Worm (Caenorhabditis elegans): ENCODE results near the gene T04F8.8.
A peak's percentile ranks its signal among the peaks of the same experiment; 100 is the strongest.

Gene T04F8.8

DNA sequence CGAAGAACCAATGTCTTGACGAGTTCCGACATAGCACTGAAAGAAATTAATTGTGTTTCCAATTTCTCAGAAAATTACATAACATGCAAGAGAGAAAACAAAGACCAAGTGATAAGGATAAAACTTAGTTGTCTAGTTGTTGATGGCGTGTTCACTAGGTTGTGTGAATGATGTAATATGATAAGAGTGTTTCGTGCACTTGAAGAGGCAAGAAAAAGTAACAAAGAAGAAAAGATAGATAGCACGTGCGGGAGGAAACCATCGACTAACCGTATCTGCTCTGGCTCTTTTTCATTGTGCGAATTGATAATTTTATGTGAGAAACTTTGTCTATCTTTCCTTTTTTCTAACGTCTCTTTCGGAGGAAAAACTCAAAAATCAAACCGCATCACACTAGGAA is 14.4 kb downstream of the T04F8.8 start, which contains the start of gene sfxn-1.5 (continued):
- TF ChIP-seq pha-4 (GFP tag; IDR thresholded peaks at IDR 0.05) (peak; percentile 29; the same call in 1 of the 2 replicates), pha-4 (tag; optimal IDR thresholded peaks at IDR 0.05) (no peak), ceh-82 (tag; optimal IDR thresholded peaks at IDR 0.05) (no peak), nhr-10 (tag; optimal IDR thresholded peaks at IDR 0.05) (peak; percentile 58), nhr-6 (tag; optimal IDR thresholded peaks at IDR 0.05) (peak; percentile 37), Y105C5A.15 (GFP tag; IDR thresholded peaks at IDR 0.05) (no peak), nhr-48 (tag; optimal IDR thresholded peaks at IDR 0.05) (peak; percentile 84), lin-1 (GFP tag; IDR thresholded peaks at IDR 0.05) (peak; percentile 75), nhr-102 (tag; optimal IDR thresholded peaks at IDR 0.05) (peak; percentile 13), zag-1 (tag; optimal IDR thresholded peaks at IDR 0.05) (no peak), arid-1 (GFP tag; conservative IDR thresholded peaks at IDR 0.05) (no peak), zfp-2 (tag; optimal IDR thresholded peaks at IDR 0.05) (no peak), daf-16 (GFP tag; optimal IDR thresholded peaks at IDR 0.05) (no peak), daf-16 (tag; optimal IDR thresholded peaks at IDR 0.05) (peak; percentile 98)

ce11 chrX:11662069-11662468 is 14.8 kb downstream of the T04F8.8 start:
- TF ChIP-seq nhr-42 (GFP tag; IDR thresholded peaks at IDR 0.05) (no peak), F37D6.2 (tag; optimal IDR thresholded peaks at IDR 0.05) (no peak), ZK337.2 (GFP tag; IDR thresholded peaks at IDR 0.05) (no peak), dpl-1 (GFP tag; optimal IDR thresholded peaks at IDR 0.05) (no peak), tra-1 (GFP tag; IDR thresholded peaks at IDR 0.05) (0 out of 2 replicates have a peak, but pooled peaks have one; percentile 9), vab-7 (GFP tag; IDR thresholded peaks at IDR 0.05) (no peak), tag-97 (GFP tag; IDR thresholded peaks at IDR 0.05) (no peak), D1046.2 (GFP tag; IDR thresholded peaks at IDR 0.05) (no peak), nhr-48 (tag; optimal IDR thresholded peaks at IDR 0.05) (no peak), ZK546.5 (tag; optimal IDR thresholded peaks at IDR 0.05) (no peak), mep-1 (tag; optimal IDR thresholded peaks at IDR 0.05) (no peak), aha-1 (tag) (peak; percentile 37), ceh-28 (tag; optimal IDR thresholded peaks at IDR 0.05) (no peak), cey-2 (tag; optimal IDR thresholded peaks at IDR 0.05; ENCODE audit: borderline replicate concordance, insufficient read depth) (no peak), madf-5 (GFP tag; IDR thresholded peaks at IDR 0.05) (no peak), lsy-2 (tag; optimal IDR thresholded peaks at IDR 0.05) (no peak), daf-8 (GFP tag; IDR thresholded peaks at IDR 0.05) (no peak), mdt-29 (GFP tag; IDR thresholded peaks at IDR 0.05) (no peak), dmd-6 (GFP tag; IDR thresholded peaks at IDR 0.05) (peak; percentile 30), arid-1 (GFP tag; conservative IDR thresholded peaks at IDR 0.05) (no peak), hlh-30 (tag; optimal IDR thresholded peaks at IDR 0.05; ENCODE audit: insufficient read depth) (peak; percentile 86), ces-1 (GFP tag; optimal IDR thresholded peaks at IDR 0.05) (no peak), ctbp-1 (GFP tag; IDR thresholded peaks at IDR 0.05) (no peak), zip-2 (tag; optimal IDR thresholded peaks at IDR 0.05) (no peak), daf-19 (GFP tag; conservative IDR thresholded peaks at IDR 0.05) (no peak), F44E2.7 (GFP tag; IDR thresholded peaks at IDR 0.05) (no peak), set-16 (GFP tag; IDR thresholded peaks at IDR 0.05) (no peak), zfp-3 (GFP tag; conservative IDR thresholded peaks at IDR 0.05) (0 out of 2 replicates have a peak, but pooled peaks have one; percentile 36), mxl-3 (GFP tag; optimal IDR thresholded peaks at IDR 0.05) (peak; percentile 11), nhr-6 (tag; optimal IDR thresholded peaks at IDR 0.05) (no peak), nhr-28 (tag; optimal IDR thresholded peaks at IDR 0.05) (no peak), ceh-20 (GFP tag; IDR thresholded peaks at IDR 0.05) (peak; percentile 38; the same call in 1 of the 2 replicates), dve-1 (tag; optimal IDR thresholded peaks at IDR 0.05; ENCODE audit: insufficient read depth) (no peak), zip-11 (GFP tag; IDR thresholded peaks at IDR 0.05) (no peak), ztf-11 (tag; optimal IDR thresholded peaks at IDR 0.05) (no peak), daf-16 (GFP tag; optimal IDR thresholded peaks at IDR 0.05) (no peak), daf-16 (tag; optimal IDR thresholded peaks at IDR 0.05) (no peak), nhr-111 (GFP tag; optimal IDR thresholded peaks at IDR 0.05) (no peak), ceh-62 (tag; optimal IDR thresholded peaks at IDR 0.05) (no peak), T20F7.1 (GFP tag; optimal IDR thresholded peaks at IDR 0.05) (no peak), hlh-11 (tag; optimal IDR thresholded peaks at IDR 0.05) (no peak)
